Worm (Caenorhabditis elegans) whole organism, midembryonic: ENCODE measurements around the gene lgc-46.
"Not testable (repeated sequence)": the region's sequence is repeated elsewhere in the genome, so short reads cannot be mapped to it uniquely, and the experiment has no call there.

Experiments used
- T22C8.4 ChIP-seq: fragments of 200-800 bp; sonication (Bioruptor generic); IDR thresholded peaks from 2 replicates; pipeline ENCODE4 v1.3.6; 2022; ENCODE audit warnings: missing genetic modification characterization, missing compliant biosample characterization
- cog-1 ChIP-seq: sonication (generic microtip); optimal IDR thresholded peaks from 2 replicates; lab custom pipeline; 2016; ENCODE audit warnings: missing genetic modification characterization, missing compliant biosample characterization
- flt-1 ChIP-seq: fragments of 200-800 bp; sonication (Bioruptor generic); IDR thresholded peaks from 2 replicates; pipeline ENCODE4 v1.3.6; 2022; ENCODE audit warnings: missing genetic modification characterization, missing compliant biosample characterization
- klf-2 ChIP-seq: fragments of 200-800 bp; sonication (Bioruptor generic); conservative IDR thresholded peaks from 2 replicates; pipeline ENCODE4 v1.3.6; 2022; ENCODE audit warnings: missing genetic modification reagents, missing genetic modification characterization, missing compliant biosample characterization
- med-1 ChIP-seq: sonication (generic microtip); optimal IDR thresholded peaks from 2 replicates; lab custom pipeline; 2017; ENCODE audit warnings: missing genetic modification characterization, mild to moderate bottlenecking, missing compliant biosample characterization, antibody characterized with exemption, missing genetic modification reagents; ENCODE audit not compliant: insufficient read depth
- ref-1 ChIP-seq: fragments of 200-800 bp; sonication (Bioruptor generic); conservative IDR thresholded peaks from 2 replicates; pipeline ENCODE4 v1.3.6; 2022; ENCODE audit warnings: missing genetic modification reagents, missing genetic modification characterization, missing compliant biosample characterization
- tab-1 ChIP-seq: fragments of 200-800 bp; sonication (Bioruptor generic); IDR thresholded peaks from 2 replicates; pipeline ENCODE4 v1.3.6; 2022; ENCODE audit warnings: missing genetic modification characterization, missing compliant biosample characterization
- ztf-23 ChIP-seq: fragments of 200-800 bp; sonication (Bioruptor generic); IDR thresholded peaks from 2 replicates; pipeline ENCODE4 v1.3.6; 2022; ENCODE audit warnings: missing genetic modification reagents, missing genetic modification characterization, missing compliant biosample characterization
- ztf-29 ChIP-seq: fragments of 200-800 bp; sonication (Bioruptor generic); IDR thresholded peaks from 2 replicates; pipeline ENCODE4 v1.3.6; 2022; ENCODE audit warnings: missing genetic modification reagents, missing genetic modification characterization, missing compliant biosample characterization

lgc-46 gene

DNA sequence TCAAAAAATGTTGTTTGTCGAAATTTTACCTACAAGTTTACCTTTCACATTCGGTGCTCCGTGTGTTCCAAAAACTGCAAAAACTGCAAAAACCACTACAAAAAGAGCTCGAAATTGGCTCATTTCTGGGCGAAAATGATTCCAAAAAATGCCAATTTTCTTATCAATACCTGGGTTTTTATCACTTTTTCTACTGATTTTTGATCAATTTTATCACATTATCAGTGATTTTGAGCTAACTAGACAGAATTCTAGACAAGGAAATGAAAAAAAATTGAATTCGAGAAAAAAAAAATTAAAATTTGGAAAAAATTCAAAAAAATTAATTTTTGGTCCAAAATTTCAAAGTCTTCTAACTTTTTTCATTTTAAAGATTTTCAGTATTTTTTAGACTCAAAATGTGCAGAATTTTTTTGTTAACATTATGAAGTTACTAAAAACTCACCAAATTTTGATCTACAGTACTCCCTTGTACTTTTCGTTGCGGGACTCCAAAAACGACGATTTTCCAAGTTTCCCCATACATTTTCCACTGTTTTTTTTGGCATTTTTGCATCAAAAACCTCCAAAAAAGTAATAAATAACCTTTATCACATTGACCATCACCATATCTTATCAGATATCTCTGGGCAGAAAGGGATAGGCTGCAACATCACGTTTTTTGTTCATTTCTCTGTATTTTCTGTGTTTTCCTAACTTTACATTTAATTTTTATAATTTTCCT lies 19.9 kb downstream of the lgc-46 start, which contains the start of the genes F58B6.1 and acsd-1:
TSS of gene F58B6.1 (minus strand) at position 133 of the 724 bp plus-strand sequence.
TSS of gene acsd-1 (plus strand) at position 674 of the 724 bp plus-strand sequence.
- TF ChIP-seq T22C8.4 = no peak

DNA sequence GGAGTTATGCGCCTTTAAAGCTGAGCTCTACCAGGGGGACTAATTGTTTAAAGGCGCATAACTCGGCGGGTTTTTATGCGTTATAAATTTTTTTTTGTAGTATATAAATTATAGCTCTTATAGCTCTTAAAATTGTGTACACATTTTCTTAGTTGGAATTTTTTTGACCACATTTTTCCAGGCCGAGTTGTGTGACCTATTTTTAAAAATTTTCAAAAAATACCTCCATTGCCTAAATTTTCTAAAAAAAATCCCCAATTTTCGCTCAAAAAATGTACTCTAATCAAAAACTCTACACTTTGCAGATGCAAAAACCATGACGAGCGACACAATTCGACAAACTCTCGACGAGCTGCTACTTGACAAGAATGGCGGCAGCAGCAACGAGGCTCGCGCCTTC lies 32.9 kb downstream of the lgc-46 start, which contains the start of gene exc-6:
TSS of gene exc-6 (plus strand) at position 301 of the 400 bp plus-strand sequence.
- no peak for TF ChIP-seq klf-2 (GFP tag; lab: Robert Waterston, UW)
- no peak for TF ChIP-seq ztf-23 (GFP tag; lab: Robert Waterston, UW)
- no peak for TF ChIP-seq ztf-29 (GFP tag; lab: Robert Waterston, UW)
- TF ChIP-seq flt-1 (GFP tag; lab: Robert Waterston, UW) = no peak
- no peak for TF ChIP-seq med-1 (GFP tag; lab: Kevin White, UChicago)
- TF ChIP-seq ref-1 = no peak
- no peak for TF ChIP-seq tab-1 (GFP tag; lab: Robert Waterston, UW)
- no peak for TF ChIP-seq T22C8.4
- TF ChIP-seq cog-1 (tag; lab: Kevin White, UChicago) = no peak

DNA sequence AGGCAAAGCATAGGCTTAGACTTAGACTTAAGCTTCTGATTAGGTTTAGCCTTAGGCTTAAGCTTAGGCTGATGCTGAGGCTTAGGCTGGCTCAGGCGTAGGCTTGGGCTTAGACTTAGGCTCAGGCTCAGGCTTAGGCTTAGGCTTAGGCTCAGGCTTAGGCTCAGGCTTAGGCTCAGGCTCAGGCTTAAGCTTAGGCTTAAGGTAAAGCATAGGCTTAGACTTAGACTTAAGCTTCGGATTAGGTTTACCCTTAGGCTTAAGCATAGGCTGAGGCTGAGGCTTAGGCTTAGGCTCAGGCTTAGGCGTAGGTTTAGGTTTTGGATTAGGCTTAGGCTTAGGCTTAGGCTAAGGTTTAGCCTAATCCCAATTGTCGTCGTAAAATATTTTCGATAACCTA lies 36.3 kb downstream of the lgc-46 start:
- TF ChIP-seq ztf-23 (GFP tag; lab: Robert Waterston, UW) = no peak
- TF ChIP-seq med-1 (GFP tag; lab: Kevin White, UChicago) = no peak
- no peak for TF ChIP-seq ztf-29 (GFP tag; lab: Robert Waterston, UW)
- TF ChIP-seq ref-1 = no peak
- no peak for TF ChIP-seq T22C8.4
- TF ChIP-seq tab-1 (GFP tag; lab: Robert Waterston, UW) = no peak
- no peak for TF ChIP-seq klf-2 (GFP tag; lab: Robert Waterston, UW)
- no peak for TF ChIP-seq cog-1 (tag; lab: Kevin White, UChicago)
- TF ChIP-seq flt-1 (GFP tag; lab: Robert Waterston, UW) = no peak

DNA sequence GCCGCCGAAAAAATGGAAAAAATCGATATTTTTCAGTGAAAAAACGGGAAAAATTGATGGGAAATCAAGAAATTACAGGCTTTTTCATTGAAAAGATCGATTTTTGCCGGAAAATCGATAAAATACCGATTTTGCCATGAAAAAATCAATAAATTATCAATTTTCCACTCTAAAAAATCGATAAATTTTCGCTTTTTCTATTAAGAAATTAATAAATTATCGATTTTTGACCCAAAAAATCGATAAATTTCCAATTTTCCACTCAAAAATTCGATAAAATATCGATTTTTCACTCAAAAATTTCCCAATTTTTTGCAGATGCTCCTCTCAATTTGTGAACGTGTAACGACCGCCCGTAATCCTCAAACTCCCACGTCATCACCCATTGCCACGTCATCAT lies 41.4 kb downstream of the lgc-46 start:
- TF ChIP-seq T22C8.4 (0 out of 2 replicates have a peak, but pooled peaks have one; percentile 18), tab-1 (GFP tag; lab: Robert Waterston, UW) (no peak), ref-1 (no peak), klf-2 (GFP tag; lab: Robert Waterston, UW) (no peak)

DNA sequence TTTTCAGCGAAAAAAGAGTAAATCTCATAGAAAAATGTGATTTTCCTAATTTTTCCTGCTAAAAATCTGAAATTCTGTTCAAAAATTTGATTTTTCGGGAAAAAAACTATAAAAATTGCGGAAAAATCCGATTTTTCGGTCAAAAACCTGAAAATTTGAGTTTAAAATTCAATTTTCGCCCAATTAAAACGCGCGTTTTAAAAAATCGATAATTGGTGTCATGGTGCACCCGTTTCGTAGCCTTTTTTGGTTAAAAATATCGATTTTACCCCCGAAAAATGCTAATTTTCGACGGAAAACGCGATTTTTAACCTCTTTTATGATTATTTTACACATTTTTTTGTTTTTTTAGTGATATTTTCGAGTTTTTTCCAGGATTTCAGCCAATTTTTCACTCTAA lies 50.9 kb downstream of the lgc-46 start:
- no peak for TF ChIP-seq med-1 (GFP tag; lab: Kevin White, UChicago)
- TF ChIP-seq T22C8.4 = peak; percentile 69

DNA sequence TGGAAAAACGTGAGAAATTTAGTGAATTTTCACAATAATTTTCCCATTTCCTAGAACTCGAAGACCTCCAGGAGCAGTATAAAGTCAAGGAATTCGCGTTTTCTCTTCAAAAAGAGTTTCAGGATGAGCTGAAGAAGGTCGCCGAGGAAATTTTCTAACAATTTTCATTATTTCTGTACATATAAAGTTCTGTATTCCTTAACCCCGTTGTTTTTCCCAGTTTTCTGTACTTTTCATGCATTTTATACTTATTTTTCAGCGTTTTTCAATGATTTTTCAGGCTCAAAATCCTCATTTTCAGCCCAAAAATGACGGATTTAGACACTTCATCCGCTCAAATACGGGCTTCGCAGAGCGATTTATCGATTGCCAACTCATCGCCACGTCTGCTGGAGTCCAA lies 54.7 kb downstream of the lgc-46 start, which contains the start of gene par-2:
TSS of gene par-2 (plus strand) at position 301 of the 400 bp plus-strand sequence.
- TF ChIP-seq med-1 (GFP tag; lab: Kevin White, UChicago) (no peak), tab-1 (GFP tag; lab: Robert Waterston, UW) (no peak), T22C8.4 (no peak), flt-1 (GFP tag; lab: Robert Waterston, UW) (no peak), ref-1 (no peak), klf-2 (GFP tag; lab: Robert Waterston, UW) (no peak), ztf-29 (GFP tag; lab: Robert Waterston, UW) (no peak), cog-1 (tag; lab: Kevin White, UChicago) (no peak), ztf-23 (GFP tag; lab: Robert Waterston, UW) (no peak)

DNA sequence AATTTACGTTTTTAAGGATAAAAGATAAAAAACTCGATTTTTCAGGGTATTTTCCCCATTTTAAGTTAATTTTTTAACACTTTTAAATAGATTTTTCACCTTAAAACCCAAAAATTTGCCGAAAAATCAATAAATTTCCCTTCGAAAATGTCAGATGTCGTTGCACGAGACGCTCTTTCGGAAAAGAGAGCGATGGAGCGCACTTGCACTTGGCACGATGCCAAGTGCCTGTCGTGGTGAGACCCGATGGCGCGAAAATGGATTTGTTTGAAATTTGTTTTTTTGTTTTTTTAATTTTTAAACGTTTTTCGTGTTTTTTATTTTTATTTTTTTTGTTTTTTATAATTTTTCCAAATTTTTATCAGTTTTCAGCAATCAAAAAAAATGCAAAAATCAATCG lies 55.3 kb downstream of the lgc-46 start, which contains the start of the genes rab-18 and kbp-4:
TSS of gene rab-18 (minus strand) at position 240 of the 400 bp plus-strand sequence.
TSS of gene kbp-4 (plus strand) at position 366 of the 400 bp plus-strand sequence.
- no peak for TF ChIP-seq tab-1 (GFP tag; lab: Robert Waterston, UW)
- no peak for TF ChIP-seq ref-1
- TF ChIP-seq cog-1 (tag; lab: Kevin White, UChicago) = peak; percentile 68
- TF ChIP-seq klf-2 (GFP tag; lab: Robert Waterston, UW) = no peak
- peak; percentile 71 for TF ChIP-seq T22C8.4
- TF ChIP-seq med-1 (GFP tag; lab: Kevin White, UChicago) = no peak
- TF ChIP-seq flt-1 (GFP tag; lab: Robert Waterston, UW) = peak; percentile 61; the same call in 1 of the 2 replicates
- no peak for TF ChIP-seq ztf-29 (GFP tag; lab: Robert Waterston, UW)
- 0 out of 2 replicates have a peak, but pooled peaks have one; percentile 40 for TF ChIP-seq ztf-23 (GFP tag; lab: Robert Waterston, UW)

DNA sequence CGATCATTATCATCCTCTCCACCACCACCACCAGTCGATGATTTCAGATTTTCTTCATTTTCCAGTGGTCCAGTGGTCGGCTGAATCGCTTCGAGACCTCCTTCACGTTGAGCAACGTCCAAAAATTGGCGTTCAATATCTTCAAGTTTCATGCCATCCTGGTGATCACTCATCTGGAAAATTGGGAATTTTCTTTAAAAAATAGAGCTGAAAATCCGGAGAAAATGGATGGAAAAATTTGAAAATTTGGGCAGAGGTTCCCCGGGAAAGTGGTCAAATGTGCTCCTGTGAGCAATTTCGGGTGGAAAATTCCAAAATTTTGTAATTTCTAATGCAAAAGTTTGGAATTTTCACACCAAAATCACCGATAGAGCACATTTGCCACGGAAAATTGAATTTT lies 59.4 kb downstream of the lgc-46 start, which contains the start of gene uaf-1:
TSS of gene uaf-1 (minus strand) at position 173 of the 400 bp plus-strand sequence.
- not testable (repeated sequence) for TF ChIP-seq ref-1; flt-1 (GFP tag; lab: Robert Waterston, UW); cog-1 (tag; lab: Kevin White, UChicago)
